Worm (Caenorhabditis elegans) whole organism, L4 larva: ENCODE measurements around the gene syx-2.

ENCODE experiments used
- F26F4.8 ChIP-seq: fragments of 200-800 bp; sonication (Bioruptor generic); conservative IDR thresholded peaks from 2 replicates; pipeline ENCODE4 v1.3.6; 2022; ENCODE audit warnings: missing genetic modification characterization, missing compliant biosample characterization
- F49E8.2 ChIP-seq: sonication (generic microtip); optimal IDR thresholded peaks from 2 replicates; lab custom pipeline; 2016; ENCODE audit warnings: missing compliant biosample characterization, mild to moderate bottlenecking, missing genetic modification characterization, borderline replicate concordance
- R02D3.7 ChIP-seq: fragments of 150-350 bp; sonication (generic microtip); optimal IDR thresholded peaks from 3 replicates; lab custom pipeline; 2014; ENCODE audit warnings: missing biosample characterization, missing genetic modification characterization
- T26A8.4 ChIP-seq: fragments of 200-800 bp; sonication (Bioruptor generic); IDR thresholded peaks from 2 replicates; pipeline ENCODE4 v1.3.6; 2022; ENCODE audit warnings: missing genetic modification characterization, missing compliant biosample characterization
- Y48G9A.11 ChIP-seq: fragments of 200-800 bp; sonication (Bioruptor generic); IDR thresholded peaks from 2 replicates; pipeline ENCODE4 v1.3.6; 2022; ENCODE audit warnings: missing genetic modification reagents, missing genetic modification characterization, missing compliant biosample characterization
- ZK337.2 ChIP-seq: fragments of 200-800 bp; sonication (Bioruptor generic); IDR thresholded peaks from 2 replicates; pipeline ENCODE4 v1.3.6; 2022; ENCODE audit warnings: missing genetic modification reagents, missing genetic modification characterization, missing compliant biosample characterization
- aha-1 ChIP-seq: fragments of 150-350 bp; peaks from one replicate; lab custom pipeline; 2014; ENCODE audit warnings: missing biosample characterization, missing genetic modification characterization
- aly-2 ChIP-seq: sonication (generic microtip); optimal IDR thresholded peaks from 2 replicates; lab custom pipeline; 2018; ENCODE audit warnings: missing biosample characterization, missing genetic modification characterization
- ama-1 ChIP-seq: fragments of 150-350 bp; optimal IDR thresholded peaks from 2 replicates; lab custom pipeline; 2014; ENCODE audit warnings: inconsistent platforms, mixed read lengths
- ceh-28 ChIP-seq: fragments of 150-350 bp; optimal IDR thresholded peaks from 2 replicates; lab custom pipeline; 2014; ENCODE audit warnings: missing biosample characterization, missing genetic modification reagents, missing genetic modification characterization
- ctbp-1 ChIP-seq: fragments of 200-800 bp; sonication (Bioruptor generic); IDR thresholded peaks from 2 replicates; pipeline ENCODE4 v1.3.6; 2022; ENCODE audit warnings: missing genetic modification reagents, missing genetic modification characterization, missing compliant biosample characterization
- daf-12 ChIP-seq: fragments of 150-350 bp; optimal IDR thresholded peaks from 2 replicates; lab custom pipeline; 2014; ENCODE audit warnings: missing biosample characterization, missing genetic modification reagents, missing genetic modification characterization
- daf-16 ChIP-seq, 3 experiments: sonication (generic microtip); optimal IDR thresholded peaks; 2 replicates each; lab custom pipeline; 2016 to 2017; ENCODE audit warnings: missing genetic modification characterization in 3 of 3, missing genetic modification reagents in 3 of 3, mild to moderate bottlenecking in 2 of 3, missing compliant biosample characterization in 2 of 3, missing biosample characterization in 1 of 3, moderate library complexity in 1 of 3
- dmd-6 ChIP-seq: fragments of 200-800 bp; sonication (Bioruptor generic); IDR thresholded peaks from 2 replicates; pipeline ENCODE4 v1.3.6; 2022; ENCODE audit warnings: missing genetic modification reagents, missing genetic modification characterization, missing compliant biosample characterization
- dmd-9 ChIP-seq: fragments of 200-800 bp; sonication (Bioruptor generic); IDR thresholded peaks from 2 replicates; pipeline ENCODE4 v1.3.6; 2022; ENCODE audit warnings: missing genetic modification reagents, missing genetic modification characterization, missing compliant biosample characterization
- duxl-1 ChIP-seq: sonication (generic microtip); optimal IDR thresholded peaks from 2 replicates; lab custom pipeline; 2016; ENCODE audit warnings: mild to moderate bottlenecking, missing genetic modification characterization, moderate library complexity, missing compliant biosample characterization; ENCODE audit not compliant: poor library complexity
- dve-1 ChIP-seq: sonication (generic microtip); optimal IDR thresholded peaks from 2 replicates; lab custom pipeline; 2017; ENCODE audit warnings: antibody characterized with exemption, mild to moderate bottlenecking, missing genetic modification characterization, missing compliant biosample characterization; ENCODE audit not compliant: insufficient read depth
- hif-1 ChIP-seq, 2 experiments: sonication (generic microtip); optimal IDR thresholded peaks; 2 replicates each; lab custom pipeline; 2016 to 2017; ENCODE audit warnings: missing compliant biosample characterization in 2 of 2, missing genetic modification characterization in 2 of 2, missing genetic modification reagents in 2 of 2, missing genotype in 2 of 2, mild to moderate bottlenecking in 1 of 2
- hlh-11 ChIP-seq: fragments of 200-800 bp; sonication (Bioruptor generic); optimal IDR thresholded peaks from 2 replicates; lab custom pipeline; 2018; ENCODE audit warnings: mild to moderate bottlenecking, missing genetic modification characterization, missing compliant biosample characterization
- hlh-30 ChIP-seq: sonication (generic microtip); optimal IDR thresholded peaks from 2 replicates; lab custom pipeline; 2017; ENCODE audit warnings: antibody characterized with exemption, mild to moderate bottlenecking, missing genetic modification characterization, missing compliant biosample characterization; ENCODE audit not compliant: insufficient read depth
- lin-15B ChIP-seq: fragments of 150-350 bp; sonication (generic microtip); optimal IDR thresholded peaks from 3 replicates; lab custom pipeline; 2014; ENCODE audit warnings: missing biosample characterization, missing genetic modification characterization
- lin-29 ChIP-seq: fragments of 200-800 bp; sonication (Bioruptor generic); IDR thresholded peaks from 2 replicates; pipeline ENCODE4 v1.3.6; 2022; ENCODE audit warnings: missing genetic modification reagents, missing genetic modification characterization, missing compliant biosample characterization
- lin-38 ChIP-seq: fragments of 200-800 bp; sonication (Bioruptor generic); IDR thresholded peaks from 2 replicates; pipeline ENCODE4 v1.3.6; 2022; ENCODE audit warnings: missing genetic modification reagents, missing genetic modification characterization, missing compliant biosample characterization
- lin-39 ChIP-seq: fragments of 150-350 bp; optimal IDR thresholded peaks from 2 replicates; lab custom pipeline; 2014; ENCODE audit warnings: missing biosample characterization, missing genetic modification reagents, missing genetic modification characterization
- lsy-2 ChIP-seq, 2 experiments: fragments of 150-350 bp in 1 of 2; sonication (generic microtip) in 1 of 2; optimal IDR thresholded peaks; 2 replicates each; lab custom pipeline; 2014 to 2017; ENCODE audit warnings: missing biosample characterization in 2 of 2, missing genetic modification characterization in 2 of 2
- madf-9 ChIP-seq: fragments of 200-800 bp; sonication (Bioruptor generic); conservative IDR thresholded peaks from 2 replicates; pipeline ENCODE4 v1.3.6; 2022; ENCODE audit warnings: missing genetic modification reagents, missing genetic modification characterization, missing compliant biosample characterization
- mdt-29 ChIP-seq: fragments of 200-800 bp; sonication (Bioruptor generic); IDR thresholded peaks from 2 replicates; pipeline ENCODE4 v1.3.6; 2022; ENCODE audit warnings: missing genetic modification reagents, missing genetic modification characterization, missing compliant biosample characterization
- mep-1 ChIP-seq: fragments of 150-350 bp; sonication (generic microtip); optimal IDR thresholded peaks from 3 replicates; lab custom pipeline; 2014; ENCODE audit warnings: missing biosample characterization, missing genetic modification characterization
- mes-2 ChIP-seq: sonication (generic microtip); optimal IDR thresholded peaks from 2 replicates; lab custom pipeline; 2016; ENCODE audit warnings: missing genotype, mild to moderate bottlenecking, missing genetic modification characterization, missing compliant biosample characterization; ENCODE audit not compliant: poor library complexity, severe bottlenecking
- mxl-2 ChIP-seq: fragments of 200-800 bp; sonication (Bioruptor generic); conservative IDR thresholded peaks from 2 replicates; pipeline ENCODE4 v1.3.6; 2022; ENCODE audit warnings: missing genetic modification reagents, missing genetic modification characterization, missing compliant biosample characterization
- mxl-3 ChIP-seq: fragments of 200-800 bp; sonication (Bioruptor generic); optimal IDR thresholded peaks from 2 replicates; lab custom pipeline; 2018; ENCODE audit warnings: mild to moderate bottlenecking, missing genetic modification characterization, missing compliant biosample characterization
- nhr-102 ChIP-seq: sonication (generic microtip); optimal IDR thresholded peaks from 2 replicates; lab custom pipeline; 2016; ENCODE audit warnings: mild to moderate bottlenecking, missing genetic modification characterization, moderate library complexity, missing compliant biosample characterization
- nhr-111 ChIP-seq: fragments of 200-800 bp; sonication (Bioruptor generic); optimal IDR thresholded peaks from 2 replicates; lab custom pipeline; 2018; ENCODE audit warnings: mild to moderate bottlenecking, missing genetic modification characterization, missing compliant biosample characterization
- nhr-48 ChIP-seq: sonication (generic microtip); optimal IDR thresholded peaks from 2 replicates; lab custom pipeline; 2016; ENCODE audit warnings: mild to moderate bottlenecking, missing genetic modification characterization, missing compliant biosample characterization
- nhr-6 ChIP-seq: fragments of 150-350 bp; optimal IDR thresholded peaks from 2 replicates; lab custom pipeline; 2014; ENCODE audit warnings: missing biosample characterization, missing genetic modification characterization
- pha-4 ChIP-seq, 2 experiments: fragments of 150-350 bp in 1 of 2; fragments of 200-800 bp in 1 of 2; sonication (Bioruptor generic) in 1 of 2; IDR thresholded peaks in 1 of 2; optimal IDR thresholded peaks in 1 of 2; 2 replicates each; pipeline versions ENCODE4 v1.3.6 to Lab custom; 2014 to 2022; ENCODE audit warnings: missing genetic modification characterization in 2 of 2, missing genetic modification reagents in 2 of 2, missing biosample characterization in 1 of 2, missing compliant biosample characterization in 1 of 2
- pqm-1 ChIP-seq: sonication (generic microtip); optimal IDR thresholded peaks from 2 replicates; lab custom pipeline; 2017; ENCODE audit warnings: missing biosample characterization, missing genetic modification characterization
- rbr-2 ChIP-seq: sonication (generic microtip); optimal IDR thresholded peaks from 2 replicates; lab custom pipeline; 2016; ENCODE audit warnings: missing genotype, missing genetic modification characterization, missing compliant biosample characterization
- skn-1 ChIP-seq: fragments of 150-350 bp; optimal IDR thresholded peaks from 2 replicates; lab custom pipeline; 2014; ENCODE audit warnings: missing biosample characterization, missing genetic modification characterization
- snpc-1.2 ChIP-seq: fragments of 200-800 bp; sonication (Bioruptor generic); IDR thresholded peaks from 2 replicates; pipeline ENCODE4 v1.3.6; 2022; ENCODE audit warnings: missing genetic modification reagents, missing genetic modification characterization, missing compliant biosample characterization
- tra-1 ChIP-seq: fragments of 200-800 bp; sonication (Bioruptor generic); IDR thresholded peaks from 2 replicates; pipeline ENCODE4 v1.3.6; 2022; ENCODE audit warnings: missing genetic modification reagents, missing genetic modification characterization, missing compliant biosample characterization
- unc-130 ChIP-seq: sonication (generic microtip); optimal IDR thresholded peaks from 2 replicates; lab custom pipeline; 2016; ENCODE audit warnings: missing genetic modification reagents, missing genetic modification characterization, missing compliant biosample characterization
- zfp-2 ChIP-seq: sonication (generic microtip); optimal IDR thresholded peaks from 2 replicates; lab custom pipeline; 2016; ENCODE audit warnings: mild to moderate bottlenecking, missing genetic modification characterization, missing compliant biosample characterization
- zip-11 ChIP-seq: fragments of 200-800 bp; sonication (Bioruptor generic); IDR thresholded peaks from 2 replicates; pipeline ENCODE4 v1.3.6; 2022; ENCODE audit warnings: missing genetic modification characterization, missing compliant biosample characterization
- ztf-11 ChIP-seq: fragments of 150-350 bp; optimal IDR thresholded peaks from 2 replicates; lab custom pipeline; 2014; ENCODE audit warnings: missing biosample characterization, missing genetic modification characterization
- ztf-7 ChIP-seq: fragments of 150-350 bp; optimal IDR thresholded peaks from 2 replicates; lab custom pipeline; 2014; ENCODE audit warnings: missing biosample characterization, missing genetic modification characterization

syx-2 gene

ce11 chrX:13995803-13996388 lies 35.9 kb downstream of the syx-2 start, which contains the start of the genes C31E10.5 and C31E10.6 (continued):
- TF ChIP-seq duxl-1 (tag; lab: Kevin White, UChicago), result peak; percentile 30

- no peak for TF ChIP-seq duxl-1 (tag; lab: Kevin White, UChicago)
- TF ChIP-seq madf-9 (GFP tag; lab: Robert Waterston, UW), result no peak
- no peak for TF ChIP-seq ztf-7 (tag; lab: Kevin White, UChicago)
- peak; percentile 30 for TF ChIP-seq mxl-3 (GFP tag; lab: Kevin White, UChicago)
- TF ChIP-seq zip-11 (GFP tag; lab: Robert Waterston, UW), result no peak
- no peak for TF ChIP-seq rbr-2 (tag; lab: Kevin White, UChicago)
- peak; percentile 31 for TF ChIP-seq nhr-102 (tag; lab: Kevin White, UChicago)
- TF ChIP-seq hlh-30 (tag; lab: Kevin White, UChicago), result no peak
- TF ChIP-seq aly-2 (tag; lab: Kevin White, UChicago), result no peak
- no peak for TF ChIP-seq pha-4 (GFP tag; IDR thresholded peaks at IDR 0.05; lab: Robert Waterston, UW)
- TF ChIP-seq pha-4 (tag; optimal IDR thresholded peaks at IDR 0.05; lab: Kevin White, UChicago), result no peak
- TF ChIP-seq daf-16 (GFP tag; optimal IDR thresholded peaks at IDR 0.05; lab: Kevin White, UChicago), result no peak
- peak; percentile 67 for TF ChIP-seq daf-16 (tag; optimal IDR thresholded peaks at IDR 0.05; lab: Kevin White, UChicago)
- TF ChIP-seq ama-1 (lab: Kevin White, UChicago), result no peak
- no peak for TF ChIP-seq ZK337.2 (GFP tag; lab: Robert Waterston, UW)
- TF ChIP-seq skn-1 (tag; lab: Kevin White, UChicago), result no peak
- TF ChIP-seq dve-1, result peak; percentile 68
- peak; percentile 1 for TF ChIP-seq ceh-28 (tag; lab: Kevin White, UChicago)
- TF ChIP-seq lin-15B (tag; lab: Kevin White, UChicago), result no peak
- TF ChIP-seq hlh-11 (tag; lab: Kevin White, UChicago), result peak; percentile 47
- TF ChIP-seq mdt-29 (GFP tag; lab: Robert Waterston, UW), result peak; percentile 56; the same call in 1 of the 2 replicates
- peak; percentile 25 for TF ChIP-seq mep-1 (tag; lab: Kevin White, UChicago)
- no peak for TF ChIP-seq zfp-2 (tag; lab: Kevin White, UChicago)
- no peak for TF ChIP-seq nhr-6
- TF ChIP-seq tra-1 (GFP tag; lab: Robert Waterston, UW), result no peak
- peak in 1 of 2 experiments; percentile 23 for TF ChIP-seq hif-1 (tag; optimal IDR thresholded peaks at IDR 0.05; lab: Kevin White, UChicago)
- no peak for TF ChIP-seq T26A8.4
- no peak for TF ChIP-seq F26F4.8
- no peak for TF ChIP-seq aha-1 (tag; lab: Kevin White, UChicago)
- peak; percentile 65 for TF ChIP-seq dmd-6 (GFP tag; lab: Robert Waterston, UW)
- TF ChIP-seq Y48G9A.11 (GFP tag; lab: Robert Waterston, UW), result no peak
- TF ChIP-seq pqm-1 (tag; lab: Kevin White, UChicago), result peak; percentile 13
- TF ChIP-seq ztf-11, result no peak
- TF ChIP-seq lin-29 (GFP tag; lab: Robert Waterston, UW), result no peak
- TF ChIP-seq mes-2 (tag; lab: Kevin White, UChicago), result peak; percentile 1
- no peak for TF ChIP-seq unc-130 (GFP tag; lab: Kevin White, UChicago)
- no peak for TF ChIP-seq mxl-2 (GFP tag; lab: Robert Waterston, UW)
- no peak for TF ChIP-seq daf-12 (tag; lab: Kevin White, UChicago)
- TF ChIP-seq snpc-1.2 (GFP tag; lab: Robert Waterston, UW), result no peak
- no peak for TF ChIP-seq lin-39
- TF ChIP-seq lsy-2 (tag; optimal IDR thresholded peaks at IDR 0.05; lab: Kevin White, UChicago), result no peak
- no peak for TF ChIP-seq F49E8.2 (tag; lab: Kevin White, UChicago)
- no peak for TF ChIP-seq dmd-9 (GFP tag; lab: Robert Waterston, UW)
- TF ChIP-seq nhr-111, result no peak
- no peak for TF ChIP-seq lin-38 (GFP tag; lab: Robert Waterston, UW)
- no peak for TF ChIP-seq nhr-48 (tag; lab: Kevin White, UChicago)
- TF ChIP-seq ctbp-1 (GFP tag; lab: Robert Waterston, UW), result no peak
- TF ChIP-seq R02D3.7 (tag; lab: Kevin White, UChicago), result no peak
Observed at ce11 chrX:14000198-14000748, 40.3 kb downstream of the syx-2 start.
